Fruit fly (Drosophila melanogaster): Measurements from ENCODE around the gene Chc.
A peak's percentile ranks its signal among the peaks of the same experiment; 100 is the strongest.

The Chc gene

DNA sequence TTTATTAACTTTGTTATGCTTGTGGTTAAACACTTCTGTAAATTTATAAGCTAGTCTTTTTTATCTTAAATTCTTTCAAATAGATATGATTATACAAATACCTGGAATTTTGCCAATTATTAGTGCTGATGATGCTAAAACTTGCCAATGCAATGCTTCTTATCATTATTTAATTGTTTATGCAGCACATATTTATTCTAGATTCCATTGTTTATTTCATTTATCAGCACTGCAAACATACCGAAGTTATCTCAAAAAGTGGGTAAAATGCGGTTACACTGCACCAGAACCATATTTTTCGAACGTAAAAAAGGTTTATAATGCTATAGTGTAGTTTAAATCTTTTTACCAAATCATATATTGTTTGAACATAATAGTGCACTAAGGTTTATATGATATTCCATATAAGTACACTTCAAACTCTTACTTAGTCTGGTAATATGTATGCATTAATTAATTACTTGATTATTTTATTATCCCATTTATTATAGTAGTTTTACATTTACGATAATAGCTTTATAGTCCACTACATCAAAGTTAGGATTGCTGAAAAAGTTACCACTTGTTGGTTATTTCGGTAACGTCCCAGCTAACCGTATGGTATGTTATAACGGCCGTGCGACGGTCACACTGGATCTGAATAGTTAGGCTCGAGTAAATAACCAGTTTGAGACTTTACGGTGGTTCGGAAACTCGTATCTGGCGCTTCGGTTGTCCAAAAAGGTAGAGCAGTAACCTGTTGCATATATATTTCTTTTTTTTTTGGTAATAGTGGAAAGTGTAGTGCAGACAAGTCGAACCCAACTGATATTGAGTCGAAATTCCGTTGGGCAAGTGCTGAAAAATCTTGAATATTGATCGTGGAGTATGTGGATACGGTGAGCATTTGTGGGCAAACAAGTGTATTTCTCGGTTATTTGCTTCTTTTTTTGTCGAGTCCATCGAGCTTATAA is 46.8 kb downstream of the Chc start, which contains the start of gene Rhp (continued):
- no peak for TF ChIP-seq bcd (GFP tag; optimal IDR thresholded peaks at IDR 0.05)
- no peak for TF ChIP-seq Dad (GFP tag; optimal IDR thresholded peaks at IDR 0.05)
- peak; percentile 25 for TF ChIP-seq CG8359 (GFP tag; optimal IDR thresholded peaks at IDR 0.05; ENCODE audit: borderline replicate concordance)
- peak; percentile 18 for TF ChIP-seq MESR4 (GFP tag; optimal IDR thresholded peaks at IDR 0.05)
- TF ChIP-seq CG12659 (GFP tag; optimal IDR thresholded peaks at IDR 0.05), result peak; percentile 12
- no peak for TF ChIP-seq Side (GFP tag; optimal IDR thresholded peaks at IDR 0.05)
- no peak for TF ChIP-seq CG6175 (GFP tag; IDR thresholded peaks at IDR 0.05)
- TF ChIP-seq CG12104 (GFP tag; optimal IDR thresholded peaks at IDR 0.05), result peak; percentile 32
- no peak for TF ChIP-seq ash1 (GFP tag; optimal IDR thresholded peaks at IDR 0.05)
- peak; percentile 64 for TF ChIP-seq Blimp-1 (GFP tag; optimal IDR thresholded peaks at IDR 0.05)
- TF ChIP-seq oc (tag; optimal IDR thresholded peaks at IDR 0.05), result no peak
- TF ChIP-seq CG17912 (GFP tag; optimal IDR thresholded peaks at IDR 0.05), result peak; percentile 38
- TF ChIP-seq CG11560 (tag; IDR thresholded peaks at IDR 0.05), result no peak
- peak; percentile 17 for TF ChIP-seq CG18764 (GFP tag; optimal IDR thresholded peaks at IDR 0.05)
- TF ChIP-seq Med (GFP tag), result peak; percentile 76
- peak; percentile 11 for TF ChIP-seq CG12391 (tag; optimal IDR thresholded peaks at IDR 0.05)
- TF ChIP-seq sqz (GFP tag; optimal IDR thresholded peaks at IDR 0.05), result peak; percentile 58
- TF ChIP-seq Hmr (GFP tag; optimal IDR thresholded peaks at IDR 0.05), result peak; percentile 37
- no peak for TF ChIP-seq peb (GFP tag; IDR thresholded peaks at IDR 0.05)
- peak; percentile 45 for TF ChIP-seq CoRest (tag; optimal IDR thresholded peaks at IDR 0.05)
- no peak for TF ChIP-seq Dbx (GFP tag; IDR thresholded peaks at IDR 0.05)
- peak; percentile 17 for TF ChIP-seq kni (GFP tag; optimal IDR thresholded peaks at IDR 0.05)
- no peak for TF ChIP-seq lmd (GFP tag; IDR thresholded peaks at IDR 0.05)
- no peak for TF ChIP-seq Neu2 (GFP tag; optimal IDR thresholded peaks at IDR 0.05; ENCODE audit: borderline replicate concordance)
- no peak for TF ChIP-seq her (GFP tag; optimal IDR thresholded peaks at IDR 0.05)
- TF ChIP-seq CG2712 (tag; optimal IDR thresholded peaks at IDR 0.05), result peak; percentile 26
- peak; percentile 68 for TF ChIP-seq gem (tag; optimal IDR thresholded peaks at IDR 0.05)
- peak; percentile 31; the same call in 1 of the 3 replicates for TF ChIP-seq ci (GFP tag; IDR thresholded peaks at IDR 0.05)
- TF ChIP-seq tap (tag; optimal IDR thresholded peaks at IDR 0.05), result peak; percentile 69
- TF ChIP-seq wek (GFP tag; optimal IDR thresholded peaks at IDR 0.05), result peak; percentile 80
- no peak for TF ChIP-seq slp2 (GFP tag; optimal IDR thresholded peaks at IDR 0.05)
- no peak for TF ChIP-seq tll (GFP tag; optimal IDR thresholded peaks at IDR 0.05)
- no peak for TF ChIP-seq sug (tag; optimal IDR thresholded peaks at IDR 0.05)
- TF ChIP-seq fd64A (GFP tag; optimal IDR thresholded peaks at IDR 0.05), result peak; percentile 35
- peak in 1 of 2 experiments; percentile 65 for TF ChIP-seq bsh (GFP tag; optimal IDR thresholded peaks at IDR 0.05)
- TF ChIP-seq CG15269 (tag; optimal IDR thresholded peaks at IDR 0.05), result peak; percentile 47
- TF ChIP-seq CG16813 (GFP tag; IDR thresholded peaks at IDR 0.05; ENCODE audit: partially characterized antibody), result peak; percentile 27; the same call in 1 of the 3 replicates
- TF ChIP-seq abd-A (tag; optimal IDR thresholded peaks at IDR 0.05), result no peak
- peak; percentile 68 for TF ChIP-seq CG33557 (GFP tag; optimal IDR thresholded peaks at IDR 0.05)
- TF ChIP-seq CG15514 (GFP tag; optimal IDR thresholded peaks at IDR 0.05), result peak; percentile 23
- no peak for TF ChIP-seq NK7.1 (GFP tag; optimal IDR thresholded peaks at IDR 0.05)
- no peak for TF ChIP-seq CG2120 (GFP tag; optimal IDR thresholded peaks at IDR 0.05)
- TF ChIP-seq BEAF-32 (GFP tag; optimal IDR thresholded peaks at IDR 0.05), result peak; percentile 11
- TF ChIP-seq lola (GFP tag; optimal IDR thresholded peaks at IDR 0.05), result peak in 1 of 3 experiments; percentile 23
- no peak for TF ChIP-seq Hey (tag; optimal IDR thresholded peaks at IDR 0.05)
- peak; percentile 19 for TF ChIP-seq Myb (GFP tag; optimal IDR thresholded peaks at IDR 0.05)

Data from whole organism, embryonic.